Worm (Caenorhabditis elegans) whole organism, L4 larva: ENCODE data around the gene C54F6.15.

Experiments
- F49E8.2 ChIP-seq: sonication (generic microtip); optimal IDR thresholded peaks from 2 replicates; lab custom pipeline; 2016; ENCODE audit warnings: missing compliant biosample characterization, mild to moderate bottlenecking, missing genetic modification characterization, borderline replicate concordance
- R02D3.7 ChIP-seq: fragments of 150-350 bp; sonication (generic microtip); optimal IDR thresholded peaks from 3 replicates; lab custom pipeline; 2014; ENCODE audit warnings: missing biosample characterization, missing genetic modification characterization
- T20F7.1 ChIP-seq: fragments of 200-800 bp; sonication (Bioruptor generic); optimal IDR thresholded peaks from 2 replicates; lab custom pipeline; 2018; ENCODE audit warnings: mild to moderate bottlenecking, missing genetic modification characterization, missing compliant biosample characterization
- Y105C5A.15 ChIP-seq: fragments of 200-800 bp; sonication (Bioruptor generic); IDR thresholded peaks from 2 replicates; pipeline ENCODE4 v1.3.6; 2022; ENCODE audit warnings: missing genetic modification characterization, missing compliant biosample characterization
- Y48G9A.11 ChIP-seq: fragments of 200-800 bp; sonication (Bioruptor generic); IDR thresholded peaks from 2 replicates; pipeline ENCODE4 v1.3.6; 2022; ENCODE audit warnings: missing genetic modification reagents, missing genetic modification characterization, missing compliant biosample characterization
- ZK337.2 ChIP-seq: fragments of 200-800 bp; sonication (Bioruptor generic); IDR thresholded peaks from 2 replicates; pipeline ENCODE4 v1.3.6; 2022; ENCODE audit warnings: missing genetic modification reagents, missing genetic modification characterization, missing compliant biosample characterization
- aly-2 ChIP-seq: sonication (generic microtip); optimal IDR thresholded peaks from 2 replicates; lab custom pipeline; 2018; ENCODE audit warnings: missing biosample characterization, missing genetic modification characterization
- arid-1 ChIP-seq: fragments of 200-800 bp; sonication (Bioruptor generic); conservative IDR thresholded peaks from 2 replicates; pipeline ENCODE4 v1.3.6; 2022; ENCODE audit warnings: missing genetic modification reagents, missing genetic modification characterization, missing compliant biosample characterization
- attf-4 ChIP-seq: sonication (generic microtip); optimal IDR thresholded peaks from 3 replicates; lab custom pipeline; 2017; ENCODE audit warnings: missing biosample characterization, missing genetic modification characterization
- ceh-32 ChIP-seq: sonication (generic microtip); optimal IDR thresholded peaks from 2 replicates; lab custom pipeline; 2016; ENCODE audit warnings: mild to moderate bottlenecking, missing genetic modification characterization, missing compliant biosample characterization; ENCODE audit not compliant: poor library complexity
- ceh-44 ChIP-seq: fragments of 200-800 bp; sonication (Bioruptor generic); IDR thresholded peaks from 2 replicates; pipeline ENCODE4 v1.3.6; 2022; ENCODE audit warnings: missing genetic modification reagents, missing genetic modification characterization, missing compliant biosample characterization
- ceh-62 ChIP-seq: sonication (generic microtip); optimal IDR thresholded peaks from 2 replicates; lab custom pipeline; 2017; ENCODE audit warnings: missing biosample characterization, missing genetic modification characterization
- ces-1 ChIP-seq: fragments of 150-350 bp; sonication (generic microtip); optimal IDR thresholded peaks from 4 replicates; lab custom pipeline; 2014; ENCODE audit warnings: missing biosample characterization, missing genetic modification reagents, missing genetic modification characterization
- cey-2 ChIP-seq: sonication (generic microtip); optimal IDR thresholded peaks from 3 replicates; lab custom pipeline; 2017; ENCODE audit warnings: missing genetic modification characterization, mild to moderate bottlenecking, missing compliant biosample characterization, antibody characterized with exemption, borderline replicate concordance; ENCODE audit not compliant: insufficient read depth
- daf-8 ChIP-seq: fragments of 200-800 bp; sonication (Bioruptor generic); IDR thresholded peaks from 2 replicates; pipeline ENCODE4 v1.3.6; 2022; ENCODE audit warnings: missing genetic modification characterization, missing compliant biosample characterization
- gei-8 ChIP-seq: fragments of 200-800 bp; sonication (Bioruptor generic); optimal IDR thresholded peaks from 2 replicates; lab custom pipeline; 2018; ENCODE audit warnings: mild to moderate bottlenecking, missing genetic modification characterization, missing compliant biosample characterization
- hmg-1.1 ChIP-seq: fragments of 200-800 bp; sonication (Bioruptor generic); IDR thresholded peaks from 2 replicates; pipeline ENCODE4 v1.3.6; 2022; ENCODE audit warnings: missing genetic modification reagents, missing genetic modification characterization, missing compliant biosample characterization
- lin-13 ChIP-seq: fragments of 150-350 bp; optimal IDR thresholded peaks from 2 replicates; lab custom pipeline; 2014; ENCODE audit warnings: missing biosample characterization, missing genetic modification reagents, missing genetic modification characterization
- lin-38 ChIP-seq: fragments of 200-800 bp; sonication (Bioruptor generic); IDR thresholded peaks from 2 replicates; pipeline ENCODE4 v1.3.6; 2022; ENCODE audit warnings: missing genetic modification reagents, missing genetic modification characterization, missing compliant biosample characterization
- lin-39 ChIP-seq: fragments of 150-350 bp; optimal IDR thresholded peaks from 2 replicates; lab custom pipeline; 2014; ENCODE audit warnings: missing biosample characterization, missing genetic modification reagents, missing genetic modification characterization
- lir-3 ChIP-seq: sonication (generic microtip); optimal IDR thresholded peaks from 2 replicates; lab custom pipeline; 2016; ENCODE audit warnings: mild to moderate bottlenecking, missing genetic modification characterization, missing compliant biosample characterization
- mep-1 ChIP-seq: fragments of 150-350 bp; sonication (generic microtip); optimal IDR thresholded peaks from 3 replicates; lab custom pipeline; 2014; ENCODE audit warnings: missing biosample characterization, missing genetic modification characterization
- nhr-102 ChIP-seq: sonication (generic microtip); optimal IDR thresholded peaks from 2 replicates; lab custom pipeline; 2016; ENCODE audit warnings: mild to moderate bottlenecking, missing genetic modification characterization, moderate library complexity, missing compliant biosample characterization
- nhr-237 ChIP-seq: sonication (generic microtip); optimal IDR thresholded peaks from 2 replicates; lab custom pipeline; 2017; ENCODE audit warnings: missing biosample characterization, missing genetic modification characterization
- nhr-25 ChIP-seq: sonication (generic microtip); optimal IDR thresholded peaks from 2 replicates; lab custom pipeline; 2017; ENCODE audit warnings: missing genetic modification characterization, mild to moderate bottlenecking, missing compliant biosample characterization, antibody characterized with exemption, moderate library complexity, borderline replicate concordance; ENCODE audit not compliant: insufficient read depth
- nhr-42 ChIP-seq: fragments of 200-800 bp; sonication (Bioruptor generic); IDR thresholded peaks from 2 replicates; pipeline ENCODE4 v1.3.6; 2022; ENCODE audit warnings: missing genetic modification characterization, missing compliant biosample characterization
- pqm-1 ChIP-seq: sonication (generic microtip); optimal IDR thresholded peaks from 2 replicates; lab custom pipeline; 2017; ENCODE audit warnings: missing biosample characterization, missing genetic modification characterization
- rbr-2 ChIP-seq: sonication (generic microtip); optimal IDR thresholded peaks from 2 replicates; lab custom pipeline; 2016; ENCODE audit warnings: missing genotype, missing genetic modification characterization, missing compliant biosample characterization
- sdz-12 ChIP-seq: fragments of 200-800 bp; sonication (Bioruptor generic); optimal IDR thresholded peaks from 2 replicates; lab custom pipeline; 2018; ENCODE audit warnings: mild to moderate bottlenecking, missing genetic modification characterization, missing compliant biosample characterization
- snpc-4 ChIP-seq: fragments of 150-350 bp; optimal IDR thresholded peaks from 2 replicates; lab custom pipeline; 2014; ENCODE audit warnings: missing biosample characterization, missing genetic modification characterization
- tag-97 ChIP-seq: fragments of 200-800 bp; sonication (Bioruptor generic); IDR thresholded peaks from 2 replicates; pipeline ENCODE4 v1.3.6; 2022; ENCODE audit warnings: missing genetic modification characterization, missing compliant biosample characterization
- unc-130 ChIP-seq: sonication (generic microtip); optimal IDR thresholded peaks from 2 replicates; lab custom pipeline; 2016; ENCODE audit warnings: missing genetic modification reagents, missing genetic modification characterization, missing compliant biosample characterization
- vab-7 ChIP-seq: fragments of 200-800 bp; sonication (Bioruptor generic); IDR thresholded peaks from 2 replicates; pipeline ENCODE4 v1.3.6; 2022; ENCODE audit warnings: missing genetic modification reagents, missing genetic modification characterization, missing compliant biosample characterization
- zag-1 ChIP-seq: fragments of 150-350 bp; optimal IDR thresholded peaks from 2 replicates; lab custom pipeline; 2014; ENCODE audit warnings: missing biosample characterization, missing genetic modification characterization
- zip-11 ChIP-seq: fragments of 200-800 bp; sonication (Bioruptor generic); IDR thresholded peaks from 2 replicates; pipeline ENCODE4 v1.3.6; 2022; ENCODE audit warnings: missing genetic modification characterization, missing compliant biosample characterization
- zip-2 ChIP-seq: fragments of 150-350 bp; optimal IDR thresholded peaks from 2 replicates; lab custom pipeline; 2014; ENCODE audit warnings: missing biosample characterization, missing genetic modification characterization
- ztf-7 ChIP-seq: fragments of 150-350 bp; optimal IDR thresholded peaks from 2 replicates; lab custom pipeline; 2014; ENCODE audit warnings: missing biosample characterization, missing genetic modification characterization

The C54F6.15 gene

ce11 chrV:7497440-7497839 lies 24.7 kb downstream of the C54F6.15 start, which contains the start of gene srh-79:
Gene srh-79, plus strand, starts transcription at chrV:7497740.
- no peak for TF ChIP-seq attf-4 (tag; lab: Kevin White, UChicago)
- no peak for TF ChIP-seq R02D3.7 (tag; lab: Kevin White, UChicago)
- no peak for TF ChIP-seq nhr-237 (tag; lab: Kevin White, UChicago)
- no peak for TF ChIP-seq ceh-44 (GFP tag; lab: Robert Waterston, UW)
- no peak for TF ChIP-seq ceh-32 (tag; lab: Kevin White, UChicago)
- no peak for TF ChIP-seq zag-1
- no peak for TF ChIP-seq ces-1 (GFP tag; lab: Kevin White, UChicago)
- TF ChIP-seq gei-8 (GFP tag; lab: Kevin White, UChicago), result no peak
- no peak for TF ChIP-seq pqm-1 (tag; lab: Kevin White, UChicago)
- TF ChIP-seq snpc-4, result no peak
- no peak for TF ChIP-seq rbr-2 (tag; lab: Kevin White, UChicago)
- TF ChIP-seq ceh-62 (tag; lab: Kevin White, UChicago), result no peak
- no peak for TF ChIP-seq lir-3 (tag; lab: Kevin White, UChicago)
- TF ChIP-seq hmg-1.1 (GFP tag; lab: Robert Waterston, UW), result no peak
- TF ChIP-seq mep-1 (tag; lab: Kevin White, UChicago), result no peak
- TF ChIP-seq zip-2 (tag; lab: Kevin White, UChicago), result no peak
- no peak for TF ChIP-seq nhr-102 (tag; lab: Kevin White, UChicago)
- TF ChIP-seq ZK337.2, result no peak
- no peak for TF ChIP-seq aly-2
- TF ChIP-seq tag-97 (GFP tag; lab: Robert Waterston, UW), result no peak

ce11 chrV:7495189-7495588 lies 27.0 kb downstream of the C54F6.15 start, which contains the start of gene srbc-11:
Gene srbc-11, minus strand, starts transcription at chrV:7495289.
- TF ChIP-seq F49E8.2 (tag; lab: Kevin White, UChicago), result no peak

- TF ChIP-seq arid-1, result no peak
- TF ChIP-seq sdz-12 (GFP tag; lab: Kevin White, UChicago), result no peak
- no peak for TF ChIP-seq nhr-25 (tag; lab: Kevin White, UChicago)
- TF ChIP-seq cey-2 (tag; lab: Kevin White, UChicago), result no peak
- no peak for TF ChIP-seq vab-7 (GFP tag; lab: Robert Waterston, UW)
- no peak for TF ChIP-seq ztf-7 (tag; lab: Kevin White, UChicago)
- TF ChIP-seq lin-39 (tag; lab: Kevin White, UChicago), result no peak
- no peak for TF ChIP-seq Y105C5A.15
- TF ChIP-seq hmg-1.1 (GFP tag; lab: Robert Waterston, UW), result no peak
- no peak for TF ChIP-seq T20F7.1
- no peak for TF ChIP-seq Y48G9A.11 (GFP tag; lab: Robert Waterston, UW)
- TF ChIP-seq daf-8 (GFP tag; lab: Robert Waterston, UW), result no peak
- no peak for TF ChIP-seq lin-38 (GFP tag; lab: Robert Waterston, UW)
- no peak for TF ChIP-seq lir-3 (tag; lab: Kevin White, UChicago)
- no peak for TF ChIP-seq zip-11
Measured at ce11 chrV:7492924-7493323, 29.3 kb downstream of the C54F6.15 start, which contains the start of gene srbc-10. Gene srbc-10, minus strand, starts transcription at chrV:7493024.

- TF ChIP-seq ces-1 (GFP tag; lab: Kevin White, UChicago) (no peak), unc-130 (no peak), daf-8 (GFP tag; lab: Robert Waterston, UW) (no peak), nhr-42 (GFP tag; lab: Robert Waterston, UW) (no peak), lin-13 (GFP tag; lab: Kevin White, UChicago) (no peak)
Measured at ce11 chrV:7490340-7490739, 31.8 kb downstream of the C54F6.15 start, which contains the start of gene srbc-9. Gene srbc-9, minus strand, starts transcription at chrV:7490440.
